Worm (Caenorhabditis elegans) whole organism, midembryonic: ENCODE results near the gene daf-22.

Experiments used
- T22C8.4 ChIP-seq: fragments of 200-800 bp; sonication (Bioruptor generic); IDR thresholded peaks from 2 replicates; pipeline ENCODE4 v1.3.6; 2022; ENCODE audit warnings: missing genetic modification characterization, missing compliant biosample characterization
- cog-1 ChIP-seq: sonication (generic microtip); optimal IDR thresholded peaks from 2 replicates; lab custom pipeline; 2016; ENCODE audit warnings: missing genetic modification characterization, missing compliant biosample characterization
- flt-1 ChIP-seq: fragments of 200-800 bp; sonication (Bioruptor generic); IDR thresholded peaks from 2 replicates; pipeline ENCODE4 v1.3.6; 2022; ENCODE audit warnings: missing genetic modification characterization, missing compliant biosample characterization
- tab-1 ChIP-seq: fragments of 200-800 bp; sonication (Bioruptor generic); IDR thresholded peaks from 2 replicates; pipeline ENCODE4 v1.3.6; 2022; ENCODE audit warnings: missing genetic modification characterization, missing compliant biosample characterization
- ztf-23 ChIP-seq: fragments of 200-800 bp; sonication (Bioruptor generic); IDR thresholded peaks from 2 replicates; pipeline ENCODE4 v1.3.6; 2022; ENCODE audit warnings: missing genetic modification reagents, missing genetic modification characterization, missing compliant biosample characterization
- ztf-29 ChIP-seq: fragments of 200-800 bp; sonication (Bioruptor generic); IDR thresholded peaks from 2 replicates; pipeline ENCODE4 v1.3.6; 2022; ENCODE audit warnings: missing genetic modification reagents, missing genetic modification characterization, missing compliant biosample characterization

ce11 chrII:12385815-12386214 is 39.7 kb downstream of the daf-22 start:
- TF ChIP-seq ztf-23 (no peak), flt-1 (GFP tag; lab: Robert Waterston, UW) (no peak), tab-1 (no peak), T22C8.4 (GFP tag; lab: Robert Waterston, UW) (no peak), ztf-29 (GFP tag; lab: Robert Waterston, UW) (no peak), cog-1 (tag; lab: Kevin White, UChicago) (no peak)
